Worm (Caenorhabditis elegans) whole organism, L4/young adult: ENCODE measurements around the gene aipl-1.

ENCODE experiments used
- W03F9.2 ChIP-seq: fragments of 150-350 bp; optimal IDR thresholded peaks from 2 replicates; lab custom pipeline; 2014; ENCODE audit warnings: missing biosample characterization, missing genetic modification characterization
- dao-5 ChIP-seq: sonication (generic microtip); optimal IDR thresholded peaks from 2 replicates; lab custom pipeline; 2016; ENCODE audit warnings: missing genotype, missing genetic modification characterization, moderate library complexity, missing compliant biosample characterization
- him-1 ChIP-seq: sonication (generic microtip); optimal IDR thresholded peaks from 2 replicates; lab custom pipeline; 2016; ENCODE audit warnings: missing genotype, missing genetic modification reagents, missing genetic modification characterization, missing compliant biosample characterization

ce11 chrV:15111660-15112059, 24.9 kb downstream of the aipl-1 start, which contains the start of gene T01G5.7:
- TF ChIP-seq dao-5 (tag; lab: Kevin White, UChicago) = no peak
- TF ChIP-seq him-1 (tag; lab: Kevin White, UChicago) = no peak
- TF ChIP-seq W03F9.2 (tag; lab: Kevin White, UChicago) = no peak
